Fruit fly (Drosophila melanogaster) whole organism, embryonic: ENCODE results near the gene CG9733.

ENCODE experiments used
- CG14014 ChIP-seq: fragments of 200-800 bp; sonication (Bioruptor generic); IDR thresholded peaks from 2 replicates; pipeline ENCODE4 v1.3.6; 2022; ENCODE audit warnings: missing biosample characterization, missing genetic modification characterization
- CG14965 ChIP-seq: fragments of 200-800 bp; sonication (Bioruptor generic); optimal IDR thresholded peaks from 2 replicates; lab custom pipeline; 2016; ENCODE audit warnings: missing biosample characterization, missing genetic modification characterization, borderline replicate concordance
- CG15601 ChIP-seq: fragments of 200-800 bp; sonication (Bioruptor generic); optimal IDR thresholded peaks from 3 replicates; lab custom pipeline; 2019; ENCODE audit warnings: missing biosample characterization, mild to moderate bottlenecking, missing genetic modification characterization, moderate library complexity
- CG30020 ChIP-seq: fragments of 200-800 bp; optimal IDR thresholded peaks from 2 replicates; lab custom pipeline; 2019; ENCODE audit warnings: missing biosample characterization, mild to moderate bottlenecking, missing genetic modification characterization, moderate library complexity
- CG31441 ChIP-seq: fragments of 200-800 bp; sonication (Bioruptor generic); IDR thresholded peaks from 2 replicates; pipeline ENCODE4 v1.3.6; 2022; ENCODE audit warnings: missing biosample characterization, missing genetic modification characterization
- CG32532 ChIP-seq: fragments of 200-800 bp; sonication (Bioruptor generic); IDR thresholded peaks from 2 replicates; pipeline ENCODE4 v1.3.6; 2022; ENCODE audit warnings: missing biosample characterization, missing genetic modification characterization
- Deaf1 ChIP-seq: fragments of 200-800 bp; optimal IDR thresholded peaks from 3 replicates; lab custom pipeline; 2019; ENCODE audit warnings: missing biosample characterization, mild to moderate bottlenecking, missing genetic modification characterization, moderate library complexity
- fd64A ChIP-seq: fragments of 200-800 bp; sonication (Bioruptor generic); optimal IDR thresholded peaks from 3 replicates; lab custom pipeline; 2018; ENCODE audit warnings: missing biosample characterization, mild to moderate bottlenecking, missing genetic modification characterization
- row ChIP-seq: fragments of 200-800 bp; sonication (Bioruptor generic); IDR thresholded peaks from 3 replicates; pipeline ENCODE4 v1.3.6; 2022; ENCODE audit warnings: missing biosample characterization, missing genetic modification characterization

DNA sequence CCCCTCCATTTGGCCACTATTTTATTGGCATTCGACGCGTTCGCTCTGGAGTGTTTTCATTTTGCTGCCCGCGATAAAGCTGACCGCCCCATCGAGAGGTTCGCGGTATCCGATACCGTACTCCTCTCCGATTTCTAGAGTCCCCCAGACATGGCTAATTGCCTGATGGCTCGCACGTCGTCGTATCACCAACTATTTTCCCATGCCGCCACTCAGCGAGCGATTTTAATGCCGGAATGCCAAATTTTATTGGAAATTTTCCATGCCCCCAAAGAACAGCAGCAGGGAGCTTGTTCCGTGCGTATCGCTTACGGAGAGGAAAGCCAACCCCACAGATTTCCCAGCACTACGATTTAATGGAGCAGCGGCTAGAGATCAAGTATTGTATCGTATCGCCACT, 45.4 kb downstream of the CG9733 start:
- no peak; the same call in 1 of the 2 replicates for TF ChIP-seq CG14014 (GFP tag; lab: Robert Waterston, UW)
- TF ChIP-seq CG14965 (GFP tag; lab: Kevin White, UChicago), result no peak
- 0 out of 2 replicates have a peak, but pooled peaks have one; percentile 15 for TF ChIP-seq CG32532 (GFP tag; lab: Robert Waterston, UW)
- no peak for TF ChIP-seq CG15601
- no peak for TF ChIP-seq CG31441
- no peak for TF ChIP-seq Deaf1 (tag; lab: Kevin White, UChicago)
- TF ChIP-seq fd64A (GFP tag; lab: Kevin White, UChicago), result no peak
- TF ChIP-seq row (GFP tag; lab: Robert Waterston, UW), result no peak
- no peak for TF ChIP-seq CG30020
